Fruit fly (Drosophila melanogaster): ENCODE results near the gene Ent1.

dm6 chr2L:366876-367275 is 9.2 kb upstream of the Ent1 start:
- TF ChIP-seq ey (GFP tag; optimal IDR thresholded peaks at IDR 0.05) (no peak), Hr78 (GFP tag; optimal IDR thresholded peaks at IDR 0.05) (no peak), br (GFP tag; optimal IDR thresholded peaks at IDR 0.05) (no peak), pan (optimal IDR thresholded peaks at IDR 0.05) (no peak), sage (GFP tag; optimal IDR thresholded peaks at IDR 0.05) (no peak), h (GFP tag; optimal IDR thresholded peaks at IDR 0.05) (no peak), OdsH (GFP tag; optimal IDR thresholded peaks at IDR 0.05) (no peak), fru (GFP tag; optimal IDR thresholded peaks at IDR 0.05) (no peak), Dfd (GFP tag; optimal IDR thresholded peaks at IDR 0.05) (no peak), Hr83 (GFP tag; optimal IDR thresholded peaks at IDR 0.05; ENCODE audit: poor library complexity, severe bottlenecking) (no peak), dl (GFP tag; optimal IDR thresholded peaks at IDR 0.05; ENCODE audit: insufficient read depth in 1 of 2, partially characterized antibody in 2 of 2) (no peak)

All from whole organism, wandering third instar larva.